Worm (Caenorhabditis elegans): ENCODE data around the gene eral-1.

Gene eral-1

ce11 chrII:9603419-9603818 is 13.9 kb upstream of the eral-1 start (continued):
- TF ChIP-seq sdz-38 (tag; optimal IDR thresholded peaks at IDR 0.05) (no peak), hlh-12 (tag; optimal IDR thresholded peaks at IDR 0.05) (no peak), snpc-1.3 (tag; optimal IDR thresholded peaks at IDR 0.05; ENCODE audit: insufficient read depth) (peak; percentile 12), ztf-25 (GFP tag; IDR thresholded peaks at IDR 0.05) (no peak), aptf-3 (GFP tag; IDR thresholded peaks at IDR 0.05) (no peak), ekl-4 (GFP tag; IDR thresholded peaks at IDR 0.05) (peak; percentile 57; the same call in 1 of the 2 replicates), madf-3 (GFP tag; IDR thresholded peaks at IDR 0.05) (no peak), mes-4 (tag; optimal IDR thresholded peaks at IDR 0.05) (no peak), C17E4.6 (GFP tag; IDR thresholded peaks at IDR 0.05) (no peak), hsf-1 (GFP tag; IDR thresholded peaks at IDR 0.05) (no peak), ztf-18 (tag; optimal IDR thresholded peaks at IDR 0.05) (peak; percentile 41), lir-1 (GFP tag; conservative IDR thresholded peaks at IDR 0.05) (peak; percentile 86), hrde-1 (tag; optimal IDR thresholded peaks at IDR 0.05; ENCODE audit: borderline replicate concordance) (no peak), F23B12.7 (tag; optimal IDR thresholded peaks at IDR 0.05; ENCODE audit: insufficient read depth) (peak; percentile 74), tbp1 (GFP tag; optimal IDR thresholded peaks at IDR 0.05) (peak; percentile 67), cebp-2 (GFP tag; IDR thresholded peaks at IDR 0.05) (no peak), Y79H2A.3 (GFP tag; conservative IDR thresholded peaks at IDR 0.05) (no peak), mel-28 (tag; optimal IDR thresholded peaks at IDR 0.05; ENCODE audit: borderline replicate concordance) (no peak), F57C9.4 (tag; optimal IDR thresholded peaks at IDR 0.05) (no peak), lsl-1 (GFP tag; optimal IDR thresholded peaks at IDR 0.05) (no peak), Y95B8A.8 (GFP tag; IDR thresholded peaks at IDR 0.05) (no peak), ets-4 (GFP tag; optimal IDR thresholded peaks at IDR 0.05) (peak; percentile 54), gei-17 (GFP tag; optimal IDR thresholded peaks at IDR 0.05) (peak; percentile 54), attf-5 (GFP tag; optimal IDR thresholded peaks at IDR 0.05) (peak; percentile 91), F33H1.4 (GFP tag; IDR thresholded peaks at IDR 0.05) (peak; percentile 20; the same call in 1 of the 2 replicates), die-1 (tag; optimal IDR thresholded peaks at IDR 0.05) (peak; percentile 23), madf-6 (GFP tag; IDR thresholded peaks at IDR 0.05) (no peak), nhr-120 (GFP tag; IDR thresholded peaks at IDR 0.05) (no peak), pha-4 (tag; optimal IDR thresholded peaks at IDR 0.05) (peak; percentile 58), let-526 (GFP tag; IDR thresholded peaks at IDR 0.05) (peak; percentile 93), hmg-20 (GFP tag; IDR thresholded peaks at IDR 0.05) (no peak), mxl-1 (tag; optimal IDR thresholded peaks at IDR 0.05) (no peak), xnd-1 (tag; optimal IDR thresholded peaks at IDR 0.05) (no peak), dpl-1 (GFP tag; optimal IDR thresholded peaks at IDR 0.05) (no peak), mcd-1 (GFP tag; IDR thresholded peaks at IDR 0.05) (peak; percentile 60), repo-1 (tag; optimal IDR thresholded peaks at IDR 0.05) (no peak), dpff-1 (tag; optimal IDR thresholded peaks at IDR 0.05) (no peak)

DNA sequence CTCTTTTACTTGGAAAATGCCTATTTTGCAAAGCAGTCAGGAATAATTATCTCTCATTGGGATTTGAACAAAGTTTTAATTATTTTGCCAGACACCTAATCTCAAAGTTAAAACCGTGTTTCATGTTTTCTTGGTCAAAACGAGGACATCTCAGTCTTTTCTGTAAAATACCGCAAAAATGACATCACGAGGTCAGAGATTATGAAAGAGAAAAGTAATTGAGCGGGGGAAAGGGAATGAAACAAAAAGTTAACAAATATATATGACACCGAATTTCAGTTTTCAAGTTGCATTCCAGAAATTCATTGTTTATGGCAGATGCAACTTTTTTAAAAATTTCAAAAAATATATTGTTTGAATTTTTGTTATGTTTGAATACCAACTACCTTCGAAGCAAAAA is 13.0 kb upstream of the eral-1 start:
- TF ChIP-seq cebp-1 (GFP tag; IDR thresholded peaks at IDR 0.05) (no peak), cebp-1 (tag; optimal IDR thresholded peaks at IDR 0.05) (peak; percentile 31), mxl-1 (tag; optimal IDR thresholded peaks at IDR 0.05) (no peak), lin-26 (GFP tag; IDR thresholded peaks at IDR 0.05) (no peak)

All from whole organism, young adult.